Worm (Caenorhabditis elegans) whole organism, mixed stage, embryonic: ENCODE results near the gene K10B4.1.

Experiments
- M03D4.4 ChIP-seq: sonication (generic microtip); optimal IDR thresholded peaks from 2 replicates; lab custom pipeline; 2017; ENCODE audit warnings: mild to moderate bottlenecking, missing genetic modification characterization, missing compliant biosample characterization
- ces-1 ChIP-seq: fragments of 150-350 bp; optimal IDR thresholded peaks from 2 replicates; lab custom pipeline; 2014; ENCODE audit warnings: missing biosample characterization, missing genetic modification reagents, missing genetic modification characterization
- cnd-1 ChIP-seq: fragments of 200-800 bp; sonication (Bioruptor generic); optimal IDR thresholded peaks from 2 replicates; lab custom pipeline; 2018; ENCODE audit warnings: mild to moderate bottlenecking, missing genetic modification characterization, missing compliant biosample characterization
- lin-13 ChIP-seq: fragments of 150-350 bp; optimal IDR thresholded peaks from 2 replicates; lab custom pipeline; 2014; ENCODE audit warnings: missing biosample characterization, missing genetic modification characterization
- mls-2 ChIP-seq: sonication (generic microtip); optimal IDR thresholded peaks from 2 replicates; lab custom pipeline; 2016; ENCODE audit warnings: mild to moderate bottlenecking, missing genetic modification characterization, moderate library complexity, missing compliant biosample characterization
- nhr-12 ChIP-seq: fragments of 150-350 bp; optimal IDR thresholded peaks from 2 replicates; lab custom pipeline; 2014; ENCODE audit warnings: missing biosample characterization, missing genetic modification characterization
- nhr-237 ChIP-seq: fragments of 150-350 bp; optimal IDR thresholded peaks from 2 replicates; lab custom pipeline; 2014; ENCODE audit warnings: missing biosample characterization, missing genetic modification characterization
- nhr-28 ChIP-seq: fragments of 150-350 bp; optimal IDR thresholded peaks from 2 replicates; lab custom pipeline; 2014; ENCODE audit warnings: missing biosample characterization, missing genetic modification characterization
- pha-4 ChIP-seq: fragments of 150-350 bp; optimal IDR thresholded peaks from 2 replicates; lab custom pipeline; 2018; ENCODE audit warnings: missing biosample characterization, missing genetic modification reagents, missing genetic modification characterization
- snpc-4 ChIP-seq: fragments of 150-350 bp; optimal IDR thresholded peaks from 2 replicates; lab custom pipeline; 2014; ENCODE audit warnings: missing biosample characterization, missing genetic modification characterization
- sptf-1 ChIP-seq: sonication (generic microtip); optimal IDR thresholded peaks from 2 replicates; lab custom pipeline; 2017; ENCODE audit warnings: mild to moderate bottlenecking, missing genetic modification characterization, moderate library complexity, missing compliant biosample characterization
- unc-62 ChIP-seq: fragments of 150-350 bp; optimal IDR thresholded peaks from 2 replicates; lab custom pipeline; 2014; ENCODE audit warnings: missing biosample characterization, missing genetic modification reagents, missing genetic modification characterization
- zip-8 ChIP-seq: fragments of 150-350 bp; optimal IDR thresholded peaks from 2 replicates; lab custom pipeline; 2014; ENCODE audit warnings: missing biosample characterization, missing genetic modification characterization
- ztf-11 ChIP-seq: fragments of 150-350 bp; optimal IDR thresholded peaks from 2 replicates; lab custom pipeline; 2014; ENCODE audit warnings: missing biosample characterization, missing genetic modification characterization

DNA sequence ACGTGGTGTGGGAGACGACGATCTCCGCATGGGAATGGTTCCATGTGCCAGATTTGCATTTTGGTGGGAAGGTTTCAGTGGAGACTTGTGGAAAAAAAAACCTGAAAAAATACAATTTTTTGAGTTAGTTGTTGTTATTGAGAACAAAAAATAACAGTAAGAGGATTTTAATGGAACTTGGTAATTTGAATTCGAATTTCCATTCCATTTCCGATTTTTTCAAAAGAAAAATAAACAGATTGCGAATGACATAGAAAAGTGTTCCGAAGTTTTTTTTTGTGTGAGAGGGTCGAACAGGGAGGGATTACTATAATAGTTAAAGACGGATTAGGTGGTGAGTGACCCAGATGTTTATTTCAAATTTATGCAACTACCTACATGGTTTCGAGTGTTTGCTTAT, 43.7 kb downstream of the K10B4.1 start, which contains the start of gene T01D1.4:
- TF ChIP-seq ztf-11 (tag; lab: Kevin White, UChicago) (no peak), snpc-4 (tag; lab: Kevin White, UChicago) (no peak), unc-62 (no peak), nhr-237 (no peak), zip-8 (tag; lab: Kevin White, UChicago) (no peak), pha-4 (tag; lab: Kevin White, UChicago) (no peak), sptf-1 (tag; lab: Kevin White, UChicago) (no peak), nhr-12 (no peak), cnd-1 (tag; lab: Kevin White, UChicago) (no peak), ces-1 (GFP tag; lab: Kevin White, UChicago) (no peak), M03D4.4 (tag; lab: Kevin White, UChicago) (no peak), nhr-28 (no peak), lin-13 (tag; lab: Kevin White, UChicago) (no peak), mls-2 (tag; lab: Kevin White, UChicago) (no peak)
